Worm (Caenorhabditis elegans) whole organism, L4 larva: ENCODE results near the gene ccep-135.

Experiments
- F37D6.2 ChIP-seq: sonication (generic microtip); optimal IDR thresholded peaks from 2 replicates; lab custom pipeline; 2016; ENCODE audit warnings: mild to moderate bottlenecking, missing genetic modification characterization, missing compliant biosample characterization
- F44E2.7 ChIP-seq: fragments of 200-800 bp; sonication (Bioruptor generic); IDR thresholded peaks from 2 replicates; pipeline ENCODE4 v2.1.2; 2022; ENCODE audit warnings: missing genetic modification characterization, missing compliant biosample characterization
- T20F7.1 ChIP-seq: fragments of 200-800 bp; sonication (Bioruptor generic); optimal IDR thresholded peaks from 2 replicates; lab custom pipeline; 2018; ENCODE audit warnings: mild to moderate bottlenecking, missing genetic modification characterization, missing compliant biosample characterization
- T26A8.4 ChIP-seq: fragments of 200-800 bp; sonication (Bioruptor generic); IDR thresholded peaks from 2 replicates; pipeline ENCODE4 v1.3.6; 2022; ENCODE audit warnings: missing genetic modification characterization, missing compliant biosample characterization
- Y75B8A.6 ChIP-seq: fragments of 200-800 bp; sonication (Bioruptor generic); IDR thresholded peaks from 2 replicates; pipeline ENCODE4 v1.3.6; 2022; ENCODE audit warnings: missing genetic modification reagents, missing genetic modification characterization, missing compliant biosample characterization
- ZK546.5 ChIP-seq, 2 experiments: sonication (generic microtip); optimal IDR thresholded peaks; 2 replicates each; lab custom pipeline; 2017; ENCODE audit warnings: missing biosample characterization in 2 of 2, missing genetic modification characterization in 2 of 2
- aha-1 ChIP-seq: fragments of 150-350 bp; peaks from one replicate; lab custom pipeline; 2014; ENCODE audit warnings: missing biosample characterization, missing genetic modification characterization
- ceh-20 ChIP-seq: fragments of 200-800 bp; sonication (Bioruptor generic); IDR thresholded peaks from 2 replicates; pipeline ENCODE4 v1.3.6; 2022; ENCODE audit warnings: missing genetic modification reagents, missing genetic modification characterization, missing compliant biosample characterization
- ceh-62 ChIP-seq: sonication (generic microtip); optimal IDR thresholded peaks from 2 replicates; lab custom pipeline; 2017; ENCODE audit warnings: missing biosample characterization, missing genetic modification characterization
- ceh-82 ChIP-seq: sonication (generic microtip); optimal IDR thresholded peaks from 2 replicates; lab custom pipeline; 2017; ENCODE audit warnings: missing biosample characterization, missing genetic modification characterization
- cey-2 ChIP-seq: sonication (generic microtip); optimal IDR thresholded peaks from 3 replicates; lab custom pipeline; 2017; ENCODE audit warnings: missing genetic modification characterization, mild to moderate bottlenecking, missing compliant biosample characterization, antibody characterized with exemption, borderline replicate concordance; ENCODE audit not compliant: insufficient read depth
- daf-16 ChIP-seq, 3 experiments: sonication (generic microtip); optimal IDR thresholded peaks; 2 replicates each; lab custom pipeline; 2016 to 2017; ENCODE audit warnings: missing genetic modification characterization in 3 of 3, missing genetic modification reagents in 3 of 3, mild to moderate bottlenecking in 2 of 3, missing compliant biosample characterization in 2 of 3, missing biosample characterization in 1 of 3, moderate library complexity in 1 of 3
- daf-19 ChIP-seq: fragments of 200-800 bp; sonication (Bioruptor generic); conservative IDR thresholded peaks from 2 replicates; pipeline ENCODE4 v1.3.6; 2022; ENCODE audit warnings: missing genetic modification characterization, missing compliant biosample characterization
- dmd-6 ChIP-seq: fragments of 200-800 bp; sonication (Bioruptor generic); IDR thresholded peaks from 2 replicates; pipeline ENCODE4 v1.3.6; 2022; ENCODE audit warnings: missing genetic modification reagents, missing genetic modification characterization, missing compliant biosample characterization
- duxl-1 ChIP-seq: sonication (generic microtip); optimal IDR thresholded peaks from 2 replicates; lab custom pipeline; 2016; ENCODE audit warnings: mild to moderate bottlenecking, missing genetic modification characterization, moderate library complexity, missing compliant biosample characterization; ENCODE audit not compliant: poor library complexity
- dve-1 ChIP-seq: sonication (generic microtip); optimal IDR thresholded peaks from 2 replicates; lab custom pipeline; 2017; ENCODE audit warnings: antibody characterized with exemption, mild to moderate bottlenecking, missing genetic modification characterization, missing compliant biosample characterization; ENCODE audit not compliant: insufficient read depth
- fos-1 ChIP-seq: fragments of 150-350 bp; optimal IDR thresholded peaks from 2 replicates; lab custom pipeline; 2014; ENCODE audit warnings: missing biosample characterization, missing genetic modification characterization
- gei-8 ChIP-seq: fragments of 200-800 bp; sonication (Bioruptor generic); optimal IDR thresholded peaks from 2 replicates; lab custom pipeline; 2018; ENCODE audit warnings: mild to moderate bottlenecking, missing genetic modification characterization, missing compliant biosample characterization
- hif-1 ChIP-seq, 2 experiments: sonication (generic microtip); optimal IDR thresholded peaks; 2 replicates each; lab custom pipeline; 2016 to 2017; ENCODE audit warnings: missing compliant biosample characterization in 2 of 2, missing genetic modification characterization in 2 of 2, missing genetic modification reagents in 2 of 2, missing genotype in 2 of 2, mild to moderate bottlenecking in 1 of 2
- hlh-11 ChIP-seq: fragments of 200-800 bp; sonication (Bioruptor generic); optimal IDR thresholded peaks from 2 replicates; lab custom pipeline; 2018; ENCODE audit warnings: mild to moderate bottlenecking, missing genetic modification characterization, missing compliant biosample characterization
- hlh-30 ChIP-seq: sonication (generic microtip); optimal IDR thresholded peaks from 2 replicates; lab custom pipeline; 2017; ENCODE audit warnings: antibody characterized with exemption, mild to moderate bottlenecking, missing genetic modification characterization, missing compliant biosample characterization; ENCODE audit not compliant: insufficient read depth
- hmg-1.1 ChIP-seq: fragments of 200-800 bp; sonication (Bioruptor generic); IDR thresholded peaks from 2 replicates; pipeline ENCODE4 v1.3.6; 2022; ENCODE audit warnings: missing genetic modification reagents, missing genetic modification characterization, missing compliant biosample characterization
- jun-1 ChIP-seq: fragments of 150-350 bp; optimal IDR thresholded peaks from 2 replicates; lab custom pipeline; 2014; ENCODE audit warnings: missing biosample characterization, missing genetic modification reagents, missing genetic modification characterization
- lin-15B ChIP-seq: fragments of 150-350 bp; sonication (generic microtip); optimal IDR thresholded peaks from 3 replicates; lab custom pipeline; 2014; ENCODE audit warnings: missing biosample characterization, missing genetic modification characterization
- lin-29 ChIP-seq: fragments of 200-800 bp; sonication (Bioruptor generic); IDR thresholded peaks from 2 replicates; pipeline ENCODE4 v1.3.6; 2022; ENCODE audit warnings: missing genetic modification reagents, missing genetic modification characterization, missing compliant biosample characterization
- lin-38 ChIP-seq: fragments of 200-800 bp; sonication (Bioruptor generic); IDR thresholded peaks from 2 replicates; pipeline ENCODE4 v1.3.6; 2022; ENCODE audit warnings: missing genetic modification reagents, missing genetic modification characterization, missing compliant biosample characterization
- mdt-29 ChIP-seq: fragments of 200-800 bp; sonication (Bioruptor generic); IDR thresholded peaks from 2 replicates; pipeline ENCODE4 v1.3.6; 2022; ENCODE audit warnings: missing genetic modification reagents, missing genetic modification characterization, missing compliant biosample characterization
- mep-1 ChIP-seq: fragments of 150-350 bp; sonication (generic microtip); optimal IDR thresholded peaks from 3 replicates; lab custom pipeline; 2014; ENCODE audit warnings: missing biosample characterization, missing genetic modification characterization
- mes-2 ChIP-seq: sonication (generic microtip); optimal IDR thresholded peaks from 2 replicates; lab custom pipeline; 2016; ENCODE audit warnings: missing genotype, mild to moderate bottlenecking, missing genetic modification characterization, missing compliant biosample characterization; ENCODE audit not compliant: poor library complexity, severe bottlenecking
- mxl-2 ChIP-seq: fragments of 200-800 bp; sonication (Bioruptor generic); conservative IDR thresholded peaks from 2 replicates; pipeline ENCODE4 v1.3.6; 2022; ENCODE audit warnings: missing genetic modification reagents, missing genetic modification characterization, missing compliant biosample characterization
- mxl-3 ChIP-seq: fragments of 200-800 bp; sonication (Bioruptor generic); optimal IDR thresholded peaks from 2 replicates; lab custom pipeline; 2018; ENCODE audit warnings: mild to moderate bottlenecking, missing genetic modification characterization, missing compliant biosample characterization
- nhr-11 ChIP-seq: fragments of 150-350 bp; optimal IDR thresholded peaks from 2 replicates; lab custom pipeline; 2014; ENCODE audit warnings: missing biosample characterization, missing genetic modification characterization
- nhr-25 ChIP-seq: sonication (generic microtip); optimal IDR thresholded peaks from 2 replicates; lab custom pipeline; 2017; ENCODE audit warnings: missing genetic modification characterization, mild to moderate bottlenecking, missing compliant biosample characterization, antibody characterized with exemption, moderate library complexity, borderline replicate concordance; ENCODE audit not compliant: insufficient read depth
- nhr-6 ChIP-seq: fragments of 150-350 bp; optimal IDR thresholded peaks from 2 replicates; lab custom pipeline; 2014; ENCODE audit warnings: missing biosample characterization, missing genetic modification characterization
- nhr-77 ChIP-seq: fragments of 150-350 bp; optimal IDR thresholded peaks from 2 replicates; lab custom pipeline; 2014; ENCODE audit warnings: missing biosample characterization, missing genetic modification characterization
- pha-4 ChIP-seq, 2 experiments: fragments of 150-350 bp in 1 of 2; fragments of 200-800 bp in 1 of 2; sonication (Bioruptor generic) in 1 of 2; IDR thresholded peaks in 1 of 2; optimal IDR thresholded peaks in 1 of 2; 2 replicates each; pipeline versions ENCODE4 v1.3.6 to Lab custom; 2014 to 2022; ENCODE audit warnings: missing genetic modification characterization in 2 of 2, missing genetic modification reagents in 2 of 2, missing biosample characterization in 1 of 2, missing compliant biosample characterization in 1 of 2
- pqm-1 ChIP-seq: sonication (generic microtip); optimal IDR thresholded peaks from 2 replicates; lab custom pipeline; 2017; ENCODE audit warnings: missing biosample characterization, missing genetic modification characterization
- rbr-2 ChIP-seq: sonication (generic microtip); optimal IDR thresholded peaks from 2 replicates; lab custom pipeline; 2016; ENCODE audit warnings: missing genotype, missing genetic modification characterization, missing compliant biosample characterization
- saeg-2 ChIP-seq: fragments of 200-800 bp; sonication (Bioruptor generic); IDR thresholded peaks from 2 replicates; pipeline ENCODE4 v1.3.6; 2022; ENCODE audit warnings: missing genetic modification reagents, missing genetic modification characterization, missing compliant biosample characterization
- set-16 ChIP-seq: fragments of 200-800 bp; sonication (Bioruptor generic); IDR thresholded peaks from 2 replicates; pipeline ENCODE4 v1.3.6; 2022; ENCODE audit warnings: missing genetic modification reagents, missing genetic modification characterization, missing compliant biosample characterization
- unc-130 ChIP-seq: sonication (generic microtip); optimal IDR thresholded peaks from 2 replicates; lab custom pipeline; 2016; ENCODE audit warnings: missing genetic modification reagents, missing genetic modification characterization, missing compliant biosample characterization
- unc-62 ChIP-seq, 3 experiments: fragments of 150-350 bp in 1 of 3; sonication (generic microtip); optimal IDR thresholded peaks in 2 of 3; peaks in 1 of 3; 1 replicate in 1 of 3; 2 replicates in 2 of 3; lab custom pipeline; 2014 to 2017; ENCODE audit warnings: missing biosample characterization in 3 of 3, missing genetic modification characterization in 3 of 3, missing genetic modification reagents in 3 of 3, missing genotype in 1 of 3
- zfp-2 ChIP-seq: sonication (generic microtip); optimal IDR thresholded peaks from 2 replicates; lab custom pipeline; 2016; ENCODE audit warnings: mild to moderate bottlenecking, missing genetic modification characterization, missing compliant biosample characterization
- zfp-3 ChIP-seq: fragments of 200-800 bp; sonication (Bioruptor generic); conservative IDR thresholded peaks from 2 replicates; pipeline ENCODE4 v1.3.6; 2022; ENCODE audit warnings: missing genetic modification reagents, missing genetic modification characterization, missing compliant biosample characterization
- ztf-7 ChIP-seq: fragments of 150-350 bp; optimal IDR thresholded peaks from 2 replicates; lab custom pipeline; 2014; ENCODE audit warnings: missing biosample characterization, missing genetic modification characterization

Gene ccep-135

DNA sequence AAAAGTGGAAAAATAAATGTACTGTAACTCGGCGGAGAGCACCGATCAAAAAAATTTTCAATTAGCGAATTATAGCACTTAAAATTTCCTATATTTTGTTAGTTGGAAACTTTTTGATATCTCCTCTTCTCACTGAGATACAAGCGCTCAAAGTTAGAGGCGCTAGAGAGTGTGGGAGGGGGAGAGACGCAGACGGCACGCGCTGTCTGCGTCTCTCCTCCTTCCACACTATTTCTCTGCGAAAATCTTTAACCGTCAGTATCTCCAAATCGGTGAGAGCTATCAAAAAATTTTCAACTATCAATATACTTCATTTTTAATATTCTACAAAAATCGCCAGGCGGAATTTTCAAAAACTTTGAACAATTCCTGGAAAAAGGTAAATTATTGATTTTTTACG lies 24.9 kb upstream of the ccep-135 start:
- no peak for TF ChIP-seq gei-8 (GFP tag; lab: Kevin White, UChicago)
- no peak for TF ChIP-seq ceh-82 (tag; lab: Kevin White, UChicago)
- TF ChIP-seq lin-38 (GFP tag; lab: Robert Waterston, UW) = peak; percentile 29
- TF ChIP-seq nhr-77 (tag; lab: Kevin White, UChicago) = no peak
- no peak for TF ChIP-seq jun-1 (tag; lab: Kevin White, UChicago)

ce11 chrIII:3067909-3068455 lies 23.7 kb upstream of the ccep-135 start, which contains the start of gene ubl-1:
Gene ubl-1 (plus strand): TSS chrIII:3068310.
- peak; percentile 70 for TF ChIP-seq T26A8.4 (GFP tag; lab: Robert Waterston, UW)
- TF ChIP-seq mes-2 (tag; lab: Kevin White, UChicago) = peak; percentile 93
- peak; percentile 90 for TF ChIP-seq dve-1 (tag; lab: Kevin White, UChicago)
- peak; percentile 39 for TF ChIP-seq mxl-3
- no peak for TF ChIP-seq mdt-29 (GFP tag; lab: Robert Waterston, UW)
- peak; percentile 73 for TF ChIP-seq hlh-11
- peak; percentile 85 to 94 for TF ChIP-seq ZK546.5 (tag; optimal IDR thresholded peaks at IDR 0.05; lab: Kevin White, UChicago)
- peak; percentile 66 for TF ChIP-seq hlh-30 (tag; lab: Kevin White, UChicago)
- no peak for TF ChIP-seq Y75B8A.6 (GFP tag; lab: Robert Waterston, UW)
- TF ChIP-seq unc-62 (GFP tag; optimal IDR thresholded peaks at IDR 0.05 in 1 of 2; lab: Kevin White, UChicago) = peak in 1 of 2 experiments; percentile 95
- no peak for TF ChIP-seq unc-62 (tag; optimal IDR thresholded peaks at IDR 0.05; lab: Kevin White, UChicago)
- peak; percentile 88 for TF ChIP-seq nhr-11 (tag; lab: Kevin White, UChicago)
- TF ChIP-seq daf-19 = no peak
- TF ChIP-seq saeg-2 (GFP tag; lab: Robert Waterston, UW) = no peak
- TF ChIP-seq unc-130 (GFP tag; lab: Kevin White, UChicago) = peak; percentile 40
- no peak for TF ChIP-seq lin-29
- peak; percentile 57 for TF ChIP-seq nhr-25 (tag; lab: Kevin White, UChicago)
- TF ChIP-seq nhr-6 = peak; percentile 94
- peak; percentile 54 for TF ChIP-seq duxl-1 (tag; lab: Kevin White, UChicago)
- TF ChIP-seq lin-38 (GFP tag; lab: Robert Waterston, UW) = peak; percentile 98
- peak; percentile 48 for TF ChIP-seq dmd-6 (GFP tag; lab: Robert Waterston, UW)
- peak; percentile 75 for TF ChIP-seq hmg-1.1
- TF ChIP-seq mxl-2 (GFP tag; lab: Robert Waterston, UW) = no peak
- no peak for TF ChIP-seq zfp-3 (GFP tag; lab: Robert Waterston, UW)
- TF ChIP-seq ceh-20 (GFP tag; lab: Robert Waterston, UW) = no peak
- TF ChIP-seq F37D6.2 = no peak
- TF ChIP-seq aha-1 (tag; lab: Kevin White, UChicago) = peak; percentile 85
- peak; percentile 70 for TF ChIP-seq lin-15B
- no peak; the same call in 1 of the 2 replicates for TF ChIP-seq set-16 (GFP tag; lab: Robert Waterston, UW)
- TF ChIP-seq ceh-62 = no peak
- no peak for TF ChIP-seq daf-16 (GFP tag; optimal IDR thresholded peaks at IDR 0.05; lab: Kevin White, UChicago)
- peak; percentile 61 for TF ChIP-seq daf-16 (tag; optimal IDR thresholded peaks at IDR 0.05; lab: Kevin White, UChicago)
- peak; percentile 89 for TF ChIP-seq T20F7.1 (GFP tag; lab: Kevin White, UChicago)
- peak; percentile 94 for TF ChIP-seq mep-1 (tag; lab: Kevin White, UChicago)
- TF ChIP-seq ztf-7 (tag; lab: Kevin White, UChicago) = peak; percentile 38
- TF ChIP-seq pqm-1 (tag; lab: Kevin White, UChicago) = no peak
- no peak for TF ChIP-seq fos-1
- peak; percentile 23; the same call in 1 of the 2 replicates for TF ChIP-seq pha-4 (GFP tag; IDR thresholded peaks at IDR 0.05; lab: Robert Waterston, UW)
- peak; percentile 90 for TF ChIP-seq pha-4 (tag; optimal IDR thresholded peaks at IDR 0.05; lab: Kevin White, UChicago)
- peak in 1 of 2 experiments; percentile 70 for TF ChIP-seq hif-1 (tag; optimal IDR thresholded peaks at IDR 0.05; lab: Kevin White, UChicago)
- TF ChIP-seq rbr-2 (tag; lab: Kevin White, UChicago) = peak; percentile 72
- TF ChIP-seq zfp-2 = peak; percentile 80
- TF ChIP-seq F44E2.7 = no peak
- TF ChIP-seq cey-2 = no peak
